Fruit fly (Drosophila melanogaster) whole organism, wandering third instar larva: ENCODE data around the gene sgg.

ENCODE experiments used
- Abd-B ChIP-seq: fragments of >200 bp; optimal IDR thresholded peaks from 2 replicates; lab custom pipeline; 2017; ENCODE audit warnings: missing biosample characterization, missing genetic modification characterization
- CG32264 ChIP-seq: fragments of 200-800 bp; sonication (Bioruptor generic); optimal IDR thresholded peaks from 2 replicates; lab custom pipeline; 2016; ENCODE audit warnings: missing biosample characterization, missing genetic modification characterization
- CG9705 ChIP-seq: fragments of 200-800 bp; sonication (Bioruptor generic); optimal IDR thresholded peaks from 2 replicates; lab custom pipeline; 2018; ENCODE audit warnings: missing biosample characterization, mild to moderate bottlenecking, missing genetic modification characterization
- CrebA ChIP-seq: fragments of 200-800 bp; sonication (Bioruptor generic); optimal IDR thresholded peaks from 2 replicates; lab custom pipeline; 2016; ENCODE audit warnings: missing biosample characterization, mild to moderate bottlenecking, missing genetic modification characterization, borderline replicate concordance
- Dfd ChIP-seq: fragments of >200 bp; optimal IDR thresholded peaks from 2 replicates; lab custom pipeline; 2017; ENCODE audit warnings: missing biosample characterization, missing genetic modification characterization
- Dif ChIP-seq: fragments of 200-275, 200-300 bp; sonication (Bioruptor generic); optimal IDR thresholded peaks from 2 replicates; lab custom pipeline; 2018; ENCODE audit warnings: missing biosample characterization, missing genetic modification characterization; ENCODE audit not compliant: partially characterized antibody
- HLH106 ChIP-seq: fragments of 200-800 bp; optimal IDR thresholded peaks from 3 replicates; lab custom pipeline; 2019; ENCODE audit warnings: missing biosample characterization, mild to moderate bottlenecking, missing genetic modification characterization, moderate library complexity
- Hnf4 ChIP-seq: fragments of 200-800 bp; sonication (Bioruptor generic); optimal IDR thresholded peaks from 2 replicates; lab custom pipeline; 2016; ENCODE audit warnings: missing biosample characterization, mild to moderate bottlenecking, missing genetic modification characterization
- Hr78 ChIP-seq: fragments of >200 bp; optimal IDR thresholded peaks from 2 replicates; lab custom pipeline; 2017; ENCODE audit warnings: missing biosample characterization, missing genetic modification characterization
- Hr83 ChIP-seq: fragments of 200-300 bp; sonication (Bioruptor generic); optimal IDR thresholded peaks from 2 replicates; lab custom pipeline; 2016; ENCODE audit warnings: missing biosample characterization, mild to moderate bottlenecking, missing genetic modification characterization, moderate library complexity; ENCODE audit not compliant: poor library complexity, severe bottlenecking
- Jra ChIP-seq: sonication (Bioruptor generic); optimal IDR thresholded peaks from 2 replicates; lab custom pipeline; 2016; ENCODE audit warnings: missing biosample characterization, missing genetic modification characterization
- Mio ChIP-seq: sonication (Bioruptor generic); optimal IDR thresholded peaks from 2 replicates; lab custom pipeline; 2016; ENCODE audit warnings: missing biosample characterization, missing genetic modification characterization
- Myc ChIP-seq: fragments of >200 bp; optimal IDR thresholded peaks from 2 replicates; lab custom pipeline; 2017
- N ChIP-seq: fragments of >200 bp; optimal IDR thresholded peaks from 2 replicates; lab custom pipeline; 2018; ENCODE audit warnings: missing biosample characterization, missing external identifiers, missing genetic modification characterization
- OdsH ChIP-seq: fragments of 200-800 bp; sonication (Bioruptor generic); optimal IDR thresholded peaks from 2 replicates; lab custom pipeline; 2016; ENCODE audit warnings: missing biosample characterization, mild to moderate bottlenecking, missing genetic modification characterization
- Rel ChIP-seq, 2 experiments: fragments of 200-800 bp; sonication (Bioruptor generic) in 1 of 2; optimal IDR thresholded peaks; 2 replicates in 1 of 2; 3 replicates in 1 of 2; lab custom pipeline; 2016 to 2019; ENCODE audit warnings: mild to moderate bottlenecking in 2 of 2, missing biosample characterization in 2 of 2, missing genetic modification characterization in 2 of 2, moderate library complexity in 1 of 2
- Sp1 ChIP-seq: fragments of 200-800 bp; sonication (Bioruptor generic); optimal IDR thresholded peaks from 3 replicates; lab custom pipeline; 2019; ENCODE audit warnings: missing biosample characterization, mild to moderate bottlenecking, missing genetic modification characterization, moderate library complexity
- Vsx2 ChIP-seq: fragments of 200-300, 225-300 bp; sonication (Bioruptor generic); optimal IDR thresholded peaks from 2 replicates; lab custom pipeline; 2018; ENCODE audit warnings: missing biosample characterization, missing genetic modification characterization; ENCODE audit not compliant: partially characterized antibody
- br ChIP-seq: fragments of 200-800 bp; sonication (Bioruptor generic); optimal IDR thresholded peaks from 2 replicates; lab custom pipeline; 2016; ENCODE audit warnings: missing biosample characterization, missing genetic modification characterization
- brk ChIP-seq: fragments of 200-800 bp; sonication (Bioruptor generic); optimal IDR thresholded peaks from 2 replicates; lab custom pipeline; 2016; ENCODE audit warnings: missing biosample characterization, mild to moderate bottlenecking, missing genetic modification characterization
- dl ChIP-seq, 2 experiments: fragments of 175-275, 200-275 bp in 1 of 2; fragments of 200-275 bp in 1 of 2; sonication (Bioruptor generic); optimal IDR thresholded peaks; lab custom pipeline; 2018; ENCODE audit warnings: mild to moderate bottlenecking in 2 of 2, missing biosample characterization in 2 of 2, missing genetic modification characterization in 2 of 2, moderate library complexity in 2 of 2; ENCODE audit not compliant: partially characterized antibody in 2 of 2, insufficient read depth in 1 of 2
- dmrt93B ChIP-seq: fragments of 200-800 bp; sonication (Bioruptor generic); optimal IDR thresholded peaks from 2 replicates; lab custom pipeline; 2018; ENCODE audit warnings: missing biosample characterization, mild to moderate bottlenecking, missing genetic modification characterization
- dsf ChIP-seq: sonication (Bioruptor generic); optimal IDR thresholded peaks from 2 replicates; lab custom pipeline; 2016; ENCODE audit warnings: missing biosample characterization, missing genetic modification characterization, borderline replicate concordance
- ey ChIP-seq: fragments of 200-800 bp; sonication (Bioruptor generic); optimal IDR thresholded peaks from 2 replicates; lab custom pipeline; 2016; ENCODE audit warnings: missing biosample characterization, missing genetic modification characterization
- foxo ChIP-seq, 2 experiments: fragments of 200-800 bp; sonication (Bioruptor generic); optimal IDR thresholded peaks; 2 replicates in 1 of 2; 3 replicates in 1 of 2; lab custom pipeline; 2016 to 2017; ENCODE audit warnings: missing biosample characterization in 2 of 2, missing genetic modification characterization in 2 of 2
- fru ChIP-seq: fragments of 200-800 bp; sonication (Bioruptor generic); optimal IDR thresholded peaks from 3 replicates; lab custom pipeline; 2016; ENCODE audit warnings: missing biosample characterization, mild to moderate bottlenecking, missing genetic modification characterization
- h ChIP-seq: fragments of 200-800 bp; sonication (Bioruptor generic); optimal IDR thresholded peaks from 3 replicates; lab custom pipeline; 2016; ENCODE audit warnings: missing biosample characterization, mild to moderate bottlenecking, missing genetic modification characterization
- jim ChIP-seq: fragments of 175-275, 200-325 bp; sonication (Bioruptor generic); optimal IDR thresholded peaks from 2 replicates; lab custom pipeline; 2016; ENCODE audit warnings: missing biosample characterization, mild to moderate bottlenecking, missing genetic modification characterization
- pan ChIP-seq: fragments of >200 bp; optimal IDR thresholded peaks from 2 replicates; lab custom pipeline; 2017
- psq ChIP-seq: fragments of 200-800 bp; sonication (Bioruptor generic); optimal IDR thresholded peaks from 3 replicates; lab custom pipeline; 2017; ENCODE audit warnings: missing biosample characterization, mild to moderate bottlenecking, missing genetic modification characterization, moderate library complexity
- rgr ChIP-seq: fragments of 200-800 bp; sonication (Bioruptor generic); optimal IDR thresholded peaks from 3 replicates; lab custom pipeline; 2016; ENCODE audit warnings: missing biosample characterization, mild to moderate bottlenecking, missing genetic modification characterization
- sage ChIP-seq: fragments of 200-800 bp; sonication (Bioruptor generic); optimal IDR thresholded peaks from 2 replicates; lab custom pipeline; 2016; ENCODE audit warnings: missing biosample characterization, mild to moderate bottlenecking, missing genetic modification characterization
- sv ChIP-seq: fragments of 200-800 bp; sonication (Bioruptor generic); optimal IDR thresholded peaks from 3 replicates; lab custom pipeline; 2016; ENCODE audit warnings: missing biosample characterization, missing genetic modification characterization
- tai ChIP-seq: sonication (Bioruptor generic); optimal IDR thresholded peaks from 2 replicates; lab custom pipeline; 2016; ENCODE audit warnings: missing biosample characterization, missing genetic modification characterization
- usp ChIP-seq: fragments of >200 bp; optimal IDR thresholded peaks from 2 replicates; lab custom pipeline; 2017; ENCODE audit warnings: missing biosample characterization, missing genetic modification characterization
- woc ChIP-seq: sonication (Bioruptor generic); optimal IDR thresholded peaks from 2 replicates; lab custom pipeline; 2016; ENCODE audit warnings: missing biosample characterization, mild to moderate bottlenecking, missing genetic modification characterization

Gene sgg

dm6 chrX:2646022-2646761 is 12.4 kb downstream of the sgg start (continued):
- TF ChIP-seq br (GFP tag; lab: Kevin White, UChicago) (peak; percentile 98), Jra (GFP tag; lab: Kevin White, UChicago) (peak; percentile 85), Myc (lab: Kevin White, UChicago) (no peak), HLH106 (tag; lab: Kevin White, UChicago) (peak; percentile 96), N (no peak), Dif (GFP tag; lab: Kevin White, UChicago) (peak; percentile 55)

dm6 chrX:2647472-2647883 is 13.7 kb downstream of the sgg start:
- TF ChIP-seq h (GFP tag; lab: Kevin White, UChicago) (peak; percentile 87), usp (GFP tag; lab: Kevin White, UChicago) (no peak), fru (GFP tag; lab: Kevin White, UChicago) (peak; percentile 91), ey (GFP tag; lab: Kevin White, UChicago) (peak; percentile 87), Rel (GFP tag; optimal IDR thresholded peaks at IDR 0.05; lab: Kevin White, UChicago) (peak; percentile 2), Rel (tag; optimal IDR thresholded peaks at IDR 0.05; lab: Kevin White, UChicago) (no peak), dmrt93B (GFP tag; lab: Kevin White, UChicago) (peak; percentile 75), CG9705 (peak; percentile 76), br (GFP tag; lab: Kevin White, UChicago) (peak; percentile 83), pan (lab: Kevin White, UChicago) (no peak), Hnf4 (GFP tag; lab: Kevin White, UChicago) (peak; percentile 83), HLH106 (tag; lab: Kevin White, UChicago) (peak; percentile 87), Dfd (GFP tag; lab: Kevin White, UChicago) (no peak), Myc (lab: Kevin White, UChicago) (no peak), foxo (GFP tag; optimal IDR thresholded peaks at IDR 0.05; lab: Kevin White, UChicago) (peak; percentile 41 to 90), woc (GFP tag; lab: Kevin White, UChicago) (peak; percentile 88), dl (GFP tag; optimal IDR thresholded peaks at IDR 0.05; lab: Kevin White, UChicago; ENCODE audit: insufficient read depth in 1 of 2, partially characterized antibody in 2 of 2) (no peak), rgr (GFP tag; lab: Kevin White, UChicago) (peak; percentile 84), psq (GFP tag; lab: Kevin White, UChicago) (peak; percentile 76), Sp1 (GFP tag; lab: Kevin White, UChicago) (peak; percentile 83), OdsH (GFP tag; lab: Kevin White, UChicago) (peak; percentile 83), brk (peak; percentile 61), sage (GFP tag; lab: Kevin White, UChicago) (peak; percentile 74), Jra (GFP tag; lab: Kevin White, UChicago) (peak; percentile 53), sv (peak; percentile 45), Abd-B (GFP tag; lab: Kevin White, UChicago) (no peak), CG32264 (peak; percentile 78), CrebA (GFP tag; lab: Kevin White, UChicago) (peak; percentile 6), Hr78 (GFP tag; lab: Kevin White, UChicago) (no peak), Dif (GFP tag; lab: Kevin White, UChicago) (no peak), jim (GFP tag; lab: Kevin White, UChicago) (no peak), dsf (GFP tag; lab: Kevin White, UChicago) (no peak), tai (peak; percentile 58)

- TF ChIP-seq Dfd (GFP tag; lab: Kevin White, UChicago): peak; percentile 9
- peak; percentile 74 for TF ChIP-seq Sp1 (GFP tag; lab: Kevin White, UChicago)
- peak; percentile 67 for TF ChIP-seq ey (GFP tag; lab: Kevin White, UChicago)
- no peak for TF ChIP-seq sv
- TF ChIP-seq HLH106 (tag; lab: Kevin White, UChicago): peak; percentile 82
- no peak for TF ChIP-seq jim (GFP tag; lab: Kevin White, UChicago)
- TF ChIP-seq Mio (GFP tag; lab: Kevin White, UChicago): no peak
- TF ChIP-seq Hr83 (GFP tag; lab: Kevin White, UChicago): no peak
- peak in 1 of 2 experiments; percentile 25 for TF ChIP-seq foxo (GFP tag; optimal IDR thresholded peaks at IDR 0.05; lab: Kevin White, UChicago)
- no peak for TF ChIP-seq Rel (GFP tag; optimal IDR thresholded peaks at IDR 0.05; lab: Kevin White, UChicago)
- TF ChIP-seq Rel (tag; optimal IDR thresholded peaks at IDR 0.05; lab: Kevin White, UChicago): peak; percentile 83
- no peak for TF ChIP-seq brk
- TF ChIP-seq psq (GFP tag; lab: Kevin White, UChicago): peak; percentile 28
- TF ChIP-seq CG9705: peak; percentile 64
- TF ChIP-seq fru (GFP tag; lab: Kevin White, UChicago): peak; percentile 58
- no peak for TF ChIP-seq Vsx2 (GFP tag; lab: Kevin White, UChicago)
- TF ChIP-seq CG32264: peak; percentile 44
- peak; percentile 78 for TF ChIP-seq br (GFP tag; lab: Kevin White, UChicago)
- TF ChIP-seq dmrt93B (GFP tag; lab: Kevin White, UChicago): peak; percentile 62
- no peak for TF ChIP-seq dl (GFP tag; optimal IDR thresholded peaks at IDR 0.05; lab: Kevin White, UChicago; ENCODE audit: insufficient read depth in 1 of 2, partially characterized antibody in 2 of 2)
- TF ChIP-seq N: no peak
- peak; percentile 68 for TF ChIP-seq rgr (GFP tag; lab: Kevin White, UChicago)
- TF ChIP-seq Jra (GFP tag; lab: Kevin White, UChicago): no peak
- no peak for TF ChIP-seq pan (lab: Kevin White, UChicago)
- no peak for TF ChIP-seq Abd-B (GFP tag; lab: Kevin White, UChicago)
- TF ChIP-seq sage (GFP tag; lab: Kevin White, UChicago): no peak
- TF ChIP-seq Hnf4 (GFP tag; lab: Kevin White, UChicago): peak; percentile 44
- peak; percentile 7 for TF ChIP-seq dsf (GFP tag; lab: Kevin White, UChicago)
- peak; percentile 65 for TF ChIP-seq h (GFP tag; lab: Kevin White, UChicago)
- no peak for TF ChIP-seq Myc (lab: Kevin White, UChicago)
Observed at dm6 chrX:2647950-2648613, 14.3 kb downstream of the sgg start.
